Worm (Caenorhabditis elegans): Measurements from ENCODE around the gene F01D4.8.

DNA sequence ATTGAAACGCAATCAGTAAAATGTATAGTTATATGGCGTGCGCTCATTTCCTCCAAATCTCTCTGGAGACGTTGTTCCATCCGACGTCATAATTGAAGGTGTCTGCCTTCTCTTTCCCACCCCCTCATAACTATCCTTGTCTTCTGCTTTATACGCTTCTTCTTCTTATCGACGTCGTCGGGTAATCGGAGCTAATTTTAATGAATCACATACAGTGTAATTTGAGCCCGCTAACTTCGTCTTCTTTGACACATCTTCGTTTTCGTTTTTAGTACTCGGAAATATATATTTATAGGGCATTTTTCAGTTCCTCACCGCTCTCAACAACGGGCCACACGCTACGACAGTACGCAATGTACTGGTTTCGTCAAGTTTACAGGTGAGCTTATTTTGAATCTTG lies 16.5 kb downstream of the F01D4.8 start, which contains the start of gene ins-1:
- TF ChIP-seq him-1 (tag; optimal IDR thresholded peaks at IDR 0.05), result no peak
- TF ChIP-seq W03F9.2 (tag; optimal IDR thresholded peaks at IDR 0.05), result no peak
